Fruit fly (Drosophila melanogaster): ENCODE measurements around the gene eIF4A.

Gene eIF4A

dm6 chr2L:5983236-5983635 lies 1.7 kb downstream of the eIF4A start:
- TF ChIP-seq psq (optimal IDR thresholded peaks at IDR 0.05), result no peak
- TF ChIP-seq Dll (optimal IDR thresholded peaks at IDR 0.05), result no peak
- TF ChIP-seq CG8478 (optimal IDR thresholded peaks at IDR 0.05), result no peak
- no peak for TF ChIP-seq pan (optimal IDR thresholded peaks at IDR 0.05)
- no peak for TF ChIP-seq EcR (GFP tag; optimal IDR thresholded peaks at IDR 0.05)
- TF ChIP-seq usp (GFP tag; optimal IDR thresholded peaks at IDR 0.05), result no peak

DNA sequence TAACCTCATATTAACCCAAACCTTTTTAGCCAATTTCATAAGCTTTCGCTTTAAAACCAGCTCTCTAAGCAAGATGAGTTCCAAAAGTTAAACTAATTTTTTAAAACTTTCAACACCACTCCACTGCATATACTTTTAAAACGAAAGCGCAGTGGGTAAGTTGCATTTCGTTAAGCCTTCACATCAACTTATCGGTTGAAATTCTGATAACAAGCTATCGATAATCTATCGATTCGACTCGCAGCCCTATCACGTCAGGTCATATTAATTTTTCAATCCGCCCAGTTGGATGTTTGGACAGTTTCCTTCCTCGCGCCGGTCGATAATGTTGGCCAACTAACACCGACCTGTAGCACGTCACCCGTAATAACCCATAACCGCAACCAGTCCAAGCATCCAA lies 4.5 kb downstream of the eIF4A start, which contains the start of gene ifc:
Gene ifc, plus strand, starts transcription at position 255 of the 400 bp plus-strand sequence.
- no peak for TF ChIP-seq Dll (optimal IDR thresholded peaks at IDR 0.05)
- TF ChIP-seq CG8478 (optimal IDR thresholded peaks at IDR 0.05), result no peak
- TF ChIP-seq EcR (GFP tag; optimal IDR thresholded peaks at IDR 0.05), result no peak
- no peak for TF ChIP-seq usp (GFP tag; optimal IDR thresholded peaks at IDR 0.05)
- no peak for TF ChIP-seq pan (optimal IDR thresholded peaks at IDR 0.05)
- TF ChIP-seq psq (optimal IDR thresholded peaks at IDR 0.05), result no peak

DNA sequence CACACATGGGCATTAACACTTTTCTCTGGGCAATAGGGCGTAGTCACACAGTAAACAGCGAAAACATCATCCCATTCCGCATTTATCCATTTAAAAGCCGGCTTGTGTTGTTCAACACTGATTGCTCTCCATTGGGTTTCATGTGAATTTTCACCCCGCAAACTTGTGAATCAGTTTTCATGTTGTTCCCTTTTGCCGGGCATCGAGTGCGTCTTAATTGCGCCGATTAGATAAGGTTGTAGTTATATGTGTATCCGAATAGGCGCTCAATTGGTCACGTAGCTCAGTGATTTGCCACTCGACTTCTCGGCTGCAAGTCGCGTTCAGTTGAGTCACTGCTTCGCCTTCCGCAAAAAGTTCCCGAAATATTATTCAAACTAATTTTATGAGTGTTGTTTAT lies 5.4 kb downstream of the eIF4A start:
- no peak for TF ChIP-seq psq (optimal IDR thresholded peaks at IDR 0.05)
- TF ChIP-seq CG8478 (optimal IDR thresholded peaks at IDR 0.05), result no peak
- no peak for TF ChIP-seq pan (optimal IDR thresholded peaks at IDR 0.05)
- TF ChIP-seq usp (GFP tag; optimal IDR thresholded peaks at IDR 0.05), result no peak
- no peak for TF ChIP-seq Dll (optimal IDR thresholded peaks at IDR 0.05)
- no peak for TF ChIP-seq EcR (GFP tag; optimal IDR thresholded peaks at IDR 0.05)

DNA sequence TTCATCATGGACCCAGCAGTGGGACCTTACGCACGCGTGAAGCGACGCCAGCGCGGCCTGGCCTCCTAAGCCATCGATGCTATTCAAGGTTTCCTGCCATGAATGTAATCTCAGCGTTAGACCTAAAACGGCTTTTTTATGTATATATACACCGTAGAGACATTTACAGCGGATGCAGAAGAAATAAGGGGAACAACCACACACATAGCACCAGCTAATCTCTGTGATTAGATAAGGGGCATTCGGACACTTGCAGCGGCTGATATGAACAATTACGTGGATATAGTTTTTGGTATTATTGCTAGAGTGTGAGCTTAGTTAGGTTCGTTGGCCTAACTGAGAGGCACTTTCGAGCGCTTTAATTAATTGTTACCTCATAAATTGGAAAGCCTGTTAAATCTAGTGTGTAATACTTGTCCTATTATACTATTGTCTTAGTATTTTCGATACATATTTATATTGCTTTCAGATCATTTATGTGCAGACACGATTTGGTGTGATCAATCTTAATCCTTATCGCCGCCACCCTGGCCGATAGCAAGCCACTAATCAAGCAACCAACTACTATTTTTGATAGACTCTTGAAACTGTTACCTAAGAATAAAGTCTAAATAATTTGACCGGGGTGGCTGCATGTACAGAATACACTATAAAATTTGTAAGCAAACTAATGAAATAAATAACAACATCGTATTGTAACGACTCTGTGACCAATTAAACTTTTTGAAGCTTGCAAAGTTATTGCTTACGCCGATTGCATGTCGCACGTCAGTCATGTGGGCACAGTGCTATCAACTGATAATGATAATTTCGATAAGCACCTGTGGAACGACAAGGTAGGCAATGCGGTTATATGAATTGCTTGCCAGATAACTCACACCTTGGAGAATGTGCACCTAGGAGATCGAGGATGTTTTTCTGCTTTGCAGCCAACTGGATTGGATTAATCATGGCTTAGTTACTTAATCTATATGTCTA lies 6.8 kb downstream of the eIF4A start:
- TF ChIP-seq usp (GFP tag; optimal IDR thresholded peaks at IDR 0.05) (no peak), CG8478 (optimal IDR thresholded peaks at IDR 0.05) (no peak), EcR (GFP tag; optimal IDR thresholded peaks at IDR 0.05) (no peak), pan (optimal IDR thresholded peaks at IDR 0.05) (no peak), Dll (optimal IDR thresholded peaks at IDR 0.05) (no peak), psq (optimal IDR thresholded peaks at IDR 0.05) (no peak)

DNA sequence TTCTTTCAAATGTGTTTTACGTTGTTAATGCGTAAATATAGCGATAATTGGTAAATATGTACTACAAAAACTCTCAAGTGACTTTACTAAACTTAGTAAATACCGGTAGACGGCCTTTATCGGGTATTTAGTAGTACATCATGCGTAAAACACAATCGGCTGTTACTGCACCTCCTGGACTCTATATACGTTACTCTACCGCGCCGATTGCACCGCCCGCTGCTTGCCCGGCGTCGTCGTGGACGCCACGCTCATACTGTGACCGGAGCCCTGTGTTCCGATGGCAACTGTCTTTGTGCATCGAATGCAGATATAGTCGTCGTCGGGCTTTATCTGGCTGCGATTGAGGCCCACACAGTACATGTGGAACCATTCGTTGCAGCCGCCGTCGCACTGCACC lies 8.9 kb downstream of the eIF4A start:
- no peak for TF ChIP-seq pan (optimal IDR thresholded peaks at IDR 0.05)
- TF ChIP-seq EcR (GFP tag; optimal IDR thresholded peaks at IDR 0.05), result no peak
- no peak for TF ChIP-seq CG8478 (optimal IDR thresholded peaks at IDR 0.05)
- no peak for TF ChIP-seq psq (optimal IDR thresholded peaks at IDR 0.05)
- TF ChIP-seq Dll (optimal IDR thresholded peaks at IDR 0.05), result no peak
- TF ChIP-seq usp (GFP tag; optimal IDR thresholded peaks at IDR 0.05), result no peak

- peak; percentile 62 for TF ChIP-seq Dll (optimal IDR thresholded peaks at IDR 0.05)
- no peak for TF ChIP-seq psq (optimal IDR thresholded peaks at IDR 0.05)
Observed at dm6 chr2L:5997609-5998229, 16.2 kb downstream of the eIF4A start.

DNA sequence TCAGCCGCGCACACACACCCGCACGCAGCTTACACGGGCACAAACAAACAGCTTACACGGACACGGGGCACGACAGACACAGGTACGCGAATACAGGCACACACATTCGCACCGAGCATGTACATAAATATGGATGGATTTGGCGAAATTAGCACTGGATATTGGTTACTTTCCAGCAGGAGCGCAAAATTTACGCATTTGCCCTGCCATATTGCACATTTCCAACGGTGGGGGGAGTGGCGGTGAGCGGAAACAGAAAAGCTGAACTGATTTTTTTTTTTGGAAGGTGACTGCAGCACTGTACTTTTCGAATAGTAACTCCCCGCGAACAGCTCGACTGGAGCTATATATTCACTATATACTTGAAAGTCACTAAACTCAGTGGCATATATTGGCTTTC lies 16.8 kb downstream of the eIF4A start:
- TF ChIP-seq usp (GFP tag; optimal IDR thresholded peaks at IDR 0.05), result no peak
- no peak for TF ChIP-seq Dll (optimal IDR thresholded peaks at IDR 0.05)
- TF ChIP-seq EcR (GFP tag; optimal IDR thresholded peaks at IDR 0.05), result no peak
- TF ChIP-seq pan (optimal IDR thresholded peaks at IDR 0.05), result no peak
- TF ChIP-seq CG8478 (optimal IDR thresholded peaks at IDR 0.05), result no peak
- TF ChIP-seq psq (optimal IDR thresholded peaks at IDR 0.05), result no peak

DNA sequence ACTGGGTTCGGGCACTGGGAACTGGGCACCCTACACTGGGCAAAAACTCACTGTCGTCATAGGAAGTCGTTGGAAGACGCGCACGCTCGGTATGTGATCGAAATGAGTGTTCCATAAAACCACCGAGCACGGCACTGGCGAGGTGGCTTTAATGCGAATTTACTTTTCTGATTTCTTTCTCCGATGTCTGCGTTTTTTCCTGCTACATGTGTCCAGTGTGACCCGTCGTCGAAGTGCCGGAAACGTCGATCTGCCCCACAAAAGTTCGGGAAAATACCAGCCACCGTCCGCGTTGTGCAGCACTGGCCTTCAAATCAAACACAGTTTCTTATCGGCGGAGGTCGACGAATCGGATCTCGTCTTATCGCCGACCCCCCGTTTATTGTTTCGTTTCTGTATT lies 17.7 kb downstream of the eIF4A start, which contains the start of gene Kdm5:
Gene Kdm5, minus strand, starts transcription at position 255 of the 400 bp plus-strand sequence.
- TF ChIP-seq pan (optimal IDR thresholded peaks at IDR 0.05) (no peak), psq (optimal IDR thresholded peaks at IDR 0.05) (no peak), CG8478 (optimal IDR thresholded peaks at IDR 0.05) (no peak), usp (GFP tag; optimal IDR thresholded peaks at IDR 0.05) (no peak), EcR (GFP tag; optimal IDR thresholded peaks at IDR 0.05) (no peak), Dll (optimal IDR thresholded peaks at IDR 0.05) (no peak)

dm6 chr2L:6000065-6000464 lies 18.5 kb downstream of the eIF4A start, which contains the start of gene Tsp26A:
Tsp26A (plus strand) TSS chr2L:6000228.
- TF ChIP-seq pan (optimal IDR thresholded peaks at IDR 0.05), result no peak
- no peak for TF ChIP-seq EcR (GFP tag; optimal IDR thresholded peaks at IDR 0.05)
- no peak for TF ChIP-seq usp (GFP tag; optimal IDR thresholded peaks at IDR 0.05)

- TF ChIP-seq CG8478 (optimal IDR thresholded peaks at IDR 0.05) (no peak), usp (GFP tag; optimal IDR thresholded peaks at IDR 0.05) (no peak), Dll (optimal IDR thresholded peaks at IDR 0.05) (no peak), EcR (GFP tag; optimal IDR thresholded peaks at IDR 0.05) (no peak), pan (optimal IDR thresholded peaks at IDR 0.05) (no peak), psq (optimal IDR thresholded peaks at IDR 0.05) (no peak)
Observed at dm6 chr2L:6006508-6007232, 25.1 kb downstream of the eIF4A start, which contains the start of gene Gal. Gal (minus strand) TSS chr2L:6006827.

DNA sequence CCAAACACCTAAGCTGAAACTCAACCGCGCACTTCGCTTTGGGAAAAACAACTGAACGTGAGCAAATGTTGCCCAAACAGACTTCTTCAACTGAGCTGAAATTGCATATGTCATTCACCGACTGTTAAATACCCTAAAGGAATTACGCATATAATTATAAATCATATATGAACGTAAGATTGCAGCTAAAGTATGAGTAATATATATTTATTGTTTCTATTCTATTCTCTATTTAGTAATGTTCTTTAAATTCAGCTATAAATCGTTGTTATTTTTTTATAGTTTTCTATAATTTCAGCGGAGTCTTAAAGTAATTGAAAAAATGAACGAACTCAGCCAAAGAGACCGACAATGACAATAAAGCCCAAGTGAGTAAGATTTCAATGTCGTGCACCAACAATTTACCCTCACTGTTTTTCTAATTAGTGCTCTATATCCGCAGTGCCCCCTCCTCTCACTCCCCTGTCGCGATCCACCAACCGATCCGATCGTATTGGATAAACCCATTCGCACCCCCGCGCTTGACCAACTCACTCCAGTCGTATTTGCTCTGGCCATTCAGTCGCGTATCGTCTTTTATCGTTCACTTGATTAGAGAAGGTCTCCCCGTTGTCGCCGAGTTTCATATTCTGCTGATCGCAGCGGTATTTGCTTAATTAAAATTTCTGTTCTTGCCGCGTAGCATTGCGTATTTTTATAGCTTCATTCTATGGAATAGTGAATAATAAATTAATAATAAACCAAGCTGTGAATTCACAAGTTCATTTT lies 30.9 kb downstream of the eIF4A start, which contains the start of gene CG9098:
Gene CG9098, minus strand, starts transcription at position 36 of the 768 bp plus-strand sequence.
- TF ChIP-seq Dll (optimal IDR thresholded peaks at IDR 0.05) (no peak), EcR (GFP tag; optimal IDR thresholded peaks at IDR 0.05) (no peak), psq (optimal IDR thresholded peaks at IDR 0.05) (no peak)
